Fruit fly (Drosophila melanogaster) ovary, adult (tissue): Measurements from ENCODE around the gene Prp39.

ENCODE experiments used
- CG17801 ChIP-seq: fragments of 200-800 bp; optimal IDR thresholded peaks from 2 replicates; lab custom pipeline; 2019; ENCODE audit warnings: missing biosample characterization, mild to moderate bottlenecking, missing genetic modification characterization, moderate library complexity; ENCODE audit not compliant: partially characterized antibody

Prp39 gene

dm6 chr3R:28856829-28857228 lies 44.9 kb downstream of the Prp39 start:
- TF ChIP-seq CG17801 (GFP tag; lab: Kevin White, UChicago) = no peak

dm6 chr3R:28857287-28858024 lies 45.6 kb downstream of the Prp39 start:
- TF ChIP-seq CG17801 (GFP tag; lab: Kevin White, UChicago) = no peak

dm6 chr3R:28858241-28858647 lies 46.3 kb downstream of the Prp39 start:
- no peak for TF ChIP-seq CG17801 (GFP tag; lab: Kevin White, UChicago)

- TF ChIP-seq CG17801 (GFP tag; lab: Kevin White, UChicago) = peak; percentile 46
These were observed 47.2 kb downstream of the Prp39 start, which contains the start of gene Inx3 for dm6 chr3R:28859058-28859526. Gene Inx3 (minus strand): TSS chr3R:28859497.

dm6 chr3R:28860582-28860981 lies 48.7 kb downstream of the Prp39 start:
- no peak for TF ChIP-seq CG17801 (GFP tag; lab: Kevin White, UChicago)

dm6 chr3R:28861309-28862157 lies 49.6 kb downstream of the Prp39 start:
- no peak for TF ChIP-seq CG17801 (GFP tag; lab: Kevin White, UChicago)
